Fruit fly (Drosophila melanogaster) ovary, adult (tissue): ENCODE measurements around the gene CG12299.

Experiments
- CG17801 ChIP-seq: fragments of 200-800 bp; optimal IDR thresholded peaks from 2 replicates; lab custom pipeline; 2019; ENCODE audit warnings: missing biosample characterization, mild to moderate bottlenecking, missing genetic modification characterization, moderate library complexity; ENCODE audit not compliant: partially characterized antibody

CG12299 gene

DNA sequence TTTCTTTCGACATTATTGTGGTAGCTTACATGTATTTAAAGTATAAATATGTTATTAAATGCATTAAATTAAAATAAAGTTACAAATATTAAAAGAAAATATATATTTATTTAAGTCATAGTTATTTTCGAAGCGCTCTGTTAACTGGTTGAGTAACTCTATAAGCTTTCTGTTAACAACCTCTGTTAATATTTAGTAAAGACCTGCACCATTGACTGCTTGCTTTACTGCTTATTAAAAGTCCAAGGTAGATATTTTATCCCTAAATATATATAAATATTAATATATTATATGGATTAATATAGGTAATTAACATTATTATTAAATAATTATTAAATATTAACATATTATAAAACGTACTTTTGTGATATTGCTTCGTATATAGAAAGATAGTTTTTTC lies 15.6 kb upstream of the CG12299 start:
- no peak for TF ChIP-seq CG17801 (GFP tag; lab: Kevin White, UChicago)

DNA sequence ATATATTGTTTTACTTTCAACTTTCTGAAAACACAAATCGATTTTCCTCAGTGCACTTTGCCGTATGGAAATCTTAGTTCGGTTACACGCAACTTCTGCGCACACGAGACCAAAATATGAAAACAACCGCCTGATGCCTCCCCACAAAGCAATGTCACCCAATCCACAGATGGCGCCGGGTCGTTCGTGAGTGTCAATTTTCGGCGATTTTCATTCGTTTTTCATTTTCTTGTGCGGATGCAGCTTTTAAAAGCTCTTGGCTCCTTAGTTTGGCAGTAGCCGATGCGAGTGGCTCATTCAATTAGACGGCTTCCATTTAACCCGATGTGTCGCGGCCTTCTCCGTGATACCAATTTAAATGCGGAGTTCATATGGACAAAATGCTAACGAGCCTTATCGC lies 13.2 kb upstream of the CG12299 start, which contains the start of gene CG6431:
Gene CG6431 (plus strand): TSS at position 301 of the 400 bp plus-strand sequence.
- no peak for TF ChIP-seq CG17801 (GFP tag; lab: Kevin White, UChicago)

DNA sequence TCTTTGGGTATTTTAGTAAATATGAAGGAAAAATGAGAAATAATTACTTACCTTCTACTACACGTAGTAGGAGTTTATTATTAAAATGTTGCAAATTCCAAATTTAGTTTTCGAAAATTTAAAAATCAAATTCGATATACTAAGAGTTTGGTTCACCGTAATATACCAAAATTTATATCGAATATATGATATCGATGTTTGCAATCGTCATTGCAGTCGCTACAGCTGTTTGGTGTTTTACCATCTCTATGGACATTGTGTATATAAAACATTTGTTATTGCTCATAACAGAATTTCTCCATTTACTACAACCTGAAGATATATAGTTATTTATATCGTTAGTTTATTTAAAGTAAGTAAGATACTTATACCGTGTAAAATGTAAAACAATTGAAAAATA lies 8.4 kb upstream of the CG12299 start, which contains the start of gene CG6443:
Gene CG6443 (plus strand): TSS at position 228 of the 400 bp plus-strand sequence.
- TF ChIP-seq CG17801 (GFP tag; lab: Kevin White, UChicago): no peak

DNA sequence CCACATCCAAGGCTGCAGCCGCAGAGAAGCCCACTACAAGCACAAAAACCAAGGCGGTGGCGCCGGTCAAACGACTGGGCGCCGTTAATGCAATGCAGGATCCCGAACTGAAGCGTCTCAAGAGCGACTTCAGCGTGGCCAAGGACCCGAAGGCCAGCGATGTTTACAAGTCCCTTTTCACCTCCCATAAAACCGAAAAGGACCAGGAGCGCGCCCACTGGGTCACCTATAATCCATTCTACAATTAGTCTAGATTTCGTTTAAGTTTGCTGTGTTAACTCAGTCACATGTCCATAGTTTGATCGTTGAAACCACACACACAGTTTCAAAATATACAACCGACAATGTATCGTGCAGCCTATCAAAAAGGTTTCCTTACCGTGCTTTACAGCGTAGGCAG lies 7.2 kb upstream of the CG12299 start, which contains the start of gene CG17118:
Gene CG17118 (plus strand): TSS at position 301 of the 400 bp plus-strand sequence.
- TF ChIP-seq CG17801 (GFP tag; lab: Kevin White, UChicago): no peak

DNA sequence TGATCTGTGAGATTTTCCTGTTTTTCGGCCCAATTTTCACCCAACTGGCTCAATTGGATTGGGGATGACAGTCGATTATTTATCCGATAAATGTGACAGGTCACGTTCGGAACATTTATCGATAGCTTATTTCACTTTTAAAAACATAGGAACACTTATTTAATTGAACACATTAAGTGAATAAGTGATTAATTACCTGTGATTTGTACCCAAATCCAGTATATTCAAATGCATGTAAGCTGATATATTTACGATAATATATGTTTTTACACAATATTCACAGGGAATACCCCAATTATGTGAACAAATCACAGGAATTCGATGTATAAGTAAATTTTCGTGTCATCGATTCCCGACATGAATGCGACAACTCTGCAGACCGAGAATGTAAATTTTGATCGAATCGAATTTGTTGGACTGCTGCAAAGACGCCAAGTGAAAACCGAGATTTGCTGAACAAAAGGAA lies 4.8 kb upstream of the CG12299 start, which contains the start of the genes EMC3 and Dpy-30L1:
Gene EMC3 (minus strand): TSS at position 81 of the 466 bp plus-strand sequence.
Gene Dpy-30L1 (plus strand): TSS at position 311 of the 466 bp plus-strand sequence.
- peak; percentile 51 for TF ChIP-seq CG17801 (GFP tag; lab: Kevin White, UChicago)

DNA sequence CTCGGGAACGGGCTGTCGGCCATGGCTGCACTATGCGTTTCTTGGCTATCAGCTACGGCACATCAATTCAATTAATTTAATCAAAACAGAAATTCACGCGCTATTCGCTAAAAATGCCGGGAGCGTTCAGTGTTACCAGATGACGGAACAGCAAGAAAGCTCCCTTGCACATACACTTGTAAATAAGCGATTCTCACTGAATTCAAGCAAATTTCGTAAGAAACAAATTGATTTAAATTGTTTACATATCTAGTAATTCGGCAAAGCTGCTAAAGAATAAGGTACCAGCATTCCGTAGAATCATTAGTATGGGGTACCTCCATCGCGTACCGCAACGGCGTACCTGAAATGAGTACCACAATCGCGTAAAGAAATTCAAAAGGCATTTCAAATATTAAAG lies 1.2 kb upstream of the CG12299 start, which contains the start of gene Nup107:
Gene Nup107 (minus strand): TSS at position 149 of the 400 bp plus-strand sequence.
- no peak for TF ChIP-seq CG17801 (GFP tag; lab: Kevin White, UChicago)

DNA sequence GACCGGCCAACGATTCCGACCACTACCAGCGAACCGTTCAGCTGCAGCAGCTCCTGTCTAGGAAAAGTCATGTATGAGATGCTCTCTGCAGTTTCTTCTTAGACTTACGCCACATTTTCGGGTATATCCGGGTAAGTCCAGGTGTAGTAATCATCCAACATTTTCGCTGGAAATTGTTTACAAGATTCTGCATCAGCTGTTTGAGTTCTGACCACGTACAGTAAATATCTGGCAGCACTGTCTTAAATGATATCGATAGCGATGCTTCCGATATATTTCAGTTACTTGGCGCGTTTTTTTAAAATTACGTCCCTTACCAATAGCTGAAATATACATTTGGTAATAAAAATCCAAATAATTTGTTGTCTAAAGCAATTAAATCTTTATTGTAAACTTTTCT lies 6.6 kb downstream of the CG12299 start, which contains the start of gene CG6729:
Gene CG6729 (minus strand): TSS at position 222 of the 400 bp plus-strand sequence.
- no peak for TF ChIP-seq CG17801 (GFP tag; lab: Kevin White, UChicago)

DNA sequence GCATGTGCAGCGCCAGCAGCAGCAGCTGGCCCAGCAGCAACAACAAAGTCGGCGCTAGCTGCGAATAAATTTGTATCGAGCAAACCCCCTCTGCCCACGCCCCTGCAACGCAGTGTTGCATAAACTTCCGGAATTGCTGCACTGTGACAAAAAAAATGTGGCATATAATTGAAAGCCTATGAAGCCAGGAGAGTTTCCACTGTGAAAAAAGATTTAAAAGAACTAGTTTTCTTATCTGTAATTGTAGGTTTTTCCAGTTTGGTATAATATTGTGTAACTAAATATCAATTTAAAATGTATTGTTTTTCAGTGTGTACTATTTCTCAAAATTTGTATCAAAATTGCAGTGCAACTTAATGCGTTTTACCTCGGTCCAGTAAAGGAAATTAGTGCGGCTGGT lies 11.1 kb downstream of the CG12299 start:
- no peak for TF ChIP-seq CG17801 (GFP tag; lab: Kevin White, UChicago)

DNA sequence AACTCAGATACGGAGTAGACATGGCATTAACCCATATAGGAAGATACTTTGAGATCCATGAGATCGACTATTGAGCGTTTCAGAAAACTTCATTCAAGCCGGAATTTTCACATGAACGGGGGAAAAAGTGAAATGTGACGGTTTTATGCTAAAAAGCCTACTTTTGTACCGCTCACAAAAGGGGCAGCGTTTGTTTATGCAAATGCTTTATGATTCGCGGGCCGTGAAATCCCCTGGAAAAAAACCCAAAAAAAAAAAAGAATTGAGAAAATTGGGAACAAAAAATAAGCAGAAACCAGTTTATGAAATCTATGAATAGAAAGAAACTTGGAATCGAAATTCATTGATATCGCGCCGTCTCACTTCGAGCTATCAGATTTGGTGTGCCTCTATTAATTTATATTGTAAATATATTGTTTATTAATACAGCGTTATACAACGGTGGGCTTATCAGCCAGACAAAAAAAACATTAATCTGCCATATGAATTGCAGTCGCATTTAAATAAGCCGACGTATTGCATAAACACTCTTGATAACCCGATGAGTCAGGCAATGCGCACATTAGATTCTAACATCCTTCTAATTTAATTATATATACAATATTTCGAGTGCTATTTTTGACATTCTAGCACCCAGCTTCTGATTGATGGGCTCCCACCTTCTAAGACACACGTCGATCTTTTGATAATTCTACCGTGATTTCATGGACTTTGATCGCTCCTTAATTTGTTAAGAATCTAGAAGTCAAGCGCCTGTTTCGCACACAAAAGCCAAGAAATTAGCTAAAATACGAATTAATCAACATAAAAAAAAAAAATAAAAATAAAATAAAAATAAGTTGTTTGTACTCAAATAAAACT lies 12.7 kb downstream of the CG12299 start:
- no peak for TF ChIP-seq CG17801 (GFP tag; lab: Kevin White, UChicago)

DNA sequence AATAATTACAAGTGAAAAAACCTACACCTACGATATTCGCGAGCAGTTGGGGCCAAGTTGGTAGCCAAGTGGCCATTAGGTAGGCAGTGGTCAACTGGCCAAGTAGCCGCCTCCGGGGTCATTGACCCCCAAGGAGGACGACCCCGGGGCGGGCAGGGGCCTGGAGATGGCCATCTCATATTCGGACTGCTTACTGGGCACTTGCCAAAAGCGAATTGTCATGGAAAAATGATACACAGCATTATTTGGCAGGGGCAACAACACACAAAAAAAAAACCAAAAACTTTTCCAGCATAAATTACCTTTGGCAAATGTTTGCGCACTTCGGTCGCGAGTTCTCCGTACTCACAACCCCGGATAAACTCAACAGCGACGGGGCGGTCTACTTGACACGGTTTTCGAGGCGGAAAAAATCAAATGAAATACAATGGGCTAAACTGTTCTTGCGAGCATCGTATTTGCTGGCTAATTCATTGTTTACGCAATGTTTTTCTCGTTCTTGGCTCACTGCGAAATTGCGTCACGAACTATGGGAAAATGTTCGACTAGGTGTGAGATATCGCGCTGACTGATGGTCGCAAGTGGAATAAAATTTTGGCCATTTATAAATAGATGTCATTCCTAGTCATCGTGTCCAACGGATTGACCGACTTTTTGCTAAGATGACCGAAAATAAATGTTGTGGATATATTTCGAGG lies 13.9 kb downstream of the CG12299 start:
- TF ChIP-seq CG17801 (GFP tag; lab: Kevin White, UChicago): no peak

DNA sequence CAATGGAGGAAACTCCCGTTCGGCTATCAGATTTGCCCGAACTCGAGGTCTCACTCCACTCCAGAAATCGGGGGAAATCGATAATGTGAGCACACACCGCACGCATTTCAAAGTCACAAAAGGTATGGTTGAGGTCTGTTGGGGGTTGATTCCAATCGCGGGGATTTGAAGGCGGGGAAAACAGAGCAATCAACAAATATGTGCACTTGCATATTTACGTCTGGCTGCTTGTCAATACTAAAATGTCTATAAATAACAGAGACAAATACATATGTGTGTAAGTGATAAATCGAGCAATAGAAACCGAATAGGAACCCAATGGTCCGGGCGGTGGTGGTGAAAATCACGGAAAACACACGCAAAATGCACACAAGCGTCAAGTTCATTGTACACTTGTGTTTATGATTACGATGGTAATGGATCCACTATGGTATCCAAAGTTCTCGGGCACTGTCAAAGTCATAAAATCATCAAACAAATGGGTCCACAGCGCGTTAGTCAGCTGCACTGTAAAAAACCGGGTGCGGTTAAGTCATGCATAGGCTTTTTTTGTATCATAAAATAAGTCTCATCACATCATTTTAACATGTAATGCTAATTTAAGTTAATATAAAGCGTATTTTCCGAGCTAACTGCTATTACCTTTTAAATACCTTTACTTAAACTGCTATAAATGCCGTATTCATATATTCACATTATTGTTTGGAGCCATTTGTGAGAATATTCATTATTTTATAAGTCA lies 14.9 kb downstream of the CG12299 start:
- no peak for TF ChIP-seq CG17801 (GFP tag; lab: Kevin White, UChicago)

DNA sequence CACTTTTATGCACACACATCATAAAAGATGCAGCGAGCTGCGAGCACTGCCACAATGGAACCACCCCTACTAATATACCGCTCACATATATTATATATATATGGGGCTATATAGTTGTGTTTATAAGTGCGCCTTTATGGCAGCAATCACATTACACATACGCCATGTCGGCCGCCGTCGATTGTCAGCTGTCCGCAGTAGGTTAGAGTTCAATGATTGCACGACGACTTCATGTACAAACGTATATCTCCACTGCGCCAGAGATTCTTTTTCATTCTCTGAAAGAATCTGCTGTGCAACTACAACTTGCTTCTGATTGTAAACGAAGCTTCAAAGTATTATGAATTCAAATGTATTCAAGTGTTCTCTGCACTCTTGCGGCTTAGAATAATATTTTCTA lies 15.5 kb downstream of the CG12299 start:
- no peak for TF ChIP-seq CG17801 (GFP tag; lab: Kevin White, UChicago)

DNA sequence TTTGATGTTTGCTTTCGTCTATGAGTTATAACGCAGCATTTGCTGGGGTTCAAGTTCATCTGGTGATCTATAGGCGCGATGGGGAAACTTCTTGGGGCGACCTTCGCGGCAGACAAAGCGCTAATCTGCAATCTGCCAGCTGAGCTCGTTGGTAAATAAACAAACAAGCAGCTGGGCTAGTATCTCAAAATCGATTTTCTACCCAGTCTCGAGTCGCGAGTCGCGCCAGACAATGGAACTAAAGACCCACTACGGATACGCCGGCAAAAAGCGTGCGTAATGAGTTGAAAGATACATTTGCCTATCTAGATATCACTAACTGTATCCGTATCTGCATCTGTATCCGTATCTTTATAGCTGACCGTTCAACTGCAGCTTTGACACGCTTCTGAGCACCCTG lies 16.5 kb downstream of the CG12299 start:
- no peak for TF ChIP-seq CG17801 (GFP tag; lab: Kevin White, UChicago)

DNA sequence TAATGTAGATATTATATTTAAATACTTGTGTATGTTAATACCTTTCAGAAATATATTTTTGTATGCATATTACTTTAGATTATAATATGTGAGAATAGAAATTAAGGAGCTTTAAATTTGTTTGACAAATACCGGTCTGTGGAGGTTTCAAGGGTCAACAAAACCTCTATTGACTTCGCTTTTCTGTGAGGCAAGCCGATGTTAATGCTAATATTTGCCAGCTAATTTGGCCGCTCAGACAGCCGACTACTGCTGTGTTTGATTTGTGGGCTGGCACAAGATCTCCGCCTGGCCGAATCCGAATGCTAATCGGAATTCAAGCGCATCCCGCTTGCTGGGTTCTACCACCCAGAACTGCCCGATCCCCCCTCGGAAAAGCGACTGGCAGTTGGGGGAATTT lies 17.5 kb downstream of the CG12299 start:
- TF ChIP-seq CG17801 (GFP tag; lab: Kevin White, UChicago): no peak
